Fruit fly (Drosophila melanogaster) Kc167 (cell line): ENCODE results near the gene Vha16-5.

Source experiments
- Myc ChIP-seq: fragments of >200 bp; optimal IDR thresholded peaks from 2 replicates; lab custom pipeline; 2017; ENCODE audit warnings: missing external identifiers
- Sin3A ChIP-seq: fragments of >200 bp; optimal IDR thresholded peaks from 2 replicates; lab custom pipeline; 2018; ENCODE audit warnings: missing external identifiers
- h ChIP-seq: fragments of >200 bp; optimal IDR thresholded peaks from 3 replicates; lab custom pipeline; 2018; ENCODE audit warnings: missing external identifiers
- insv ChIP-seq: fragments of >200 bp; optimal IDR thresholded peaks from 3 replicates; lab custom pipeline; 2018; ENCODE audit warnings: missing external identifiers
- psq ChIP-seq: fragments of >200 bp; optimal IDR thresholded peaks from 2 replicates; lab custom pipeline; 2017; ENCODE audit warnings: missing external identifiers
- ttk ChIP-seq: sonication (Bioruptor generic); optimal IDR thresholded peaks from 2 replicates; lab custom pipeline; 2017; ENCODE audit warnings: missing external identifiers

Vha16-5 gene

DNA sequence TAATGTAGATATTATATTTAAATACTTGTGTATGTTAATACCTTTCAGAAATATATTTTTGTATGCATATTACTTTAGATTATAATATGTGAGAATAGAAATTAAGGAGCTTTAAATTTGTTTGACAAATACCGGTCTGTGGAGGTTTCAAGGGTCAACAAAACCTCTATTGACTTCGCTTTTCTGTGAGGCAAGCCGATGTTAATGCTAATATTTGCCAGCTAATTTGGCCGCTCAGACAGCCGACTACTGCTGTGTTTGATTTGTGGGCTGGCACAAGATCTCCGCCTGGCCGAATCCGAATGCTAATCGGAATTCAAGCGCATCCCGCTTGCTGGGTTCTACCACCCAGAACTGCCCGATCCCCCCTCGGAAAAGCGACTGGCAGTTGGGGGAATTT lies 17.8 kb upstream of the Vha16-5 start:
- no peak for TF ChIP-seq Sin3A (lab: Kevin White, UChicago)
- TF ChIP-seq h = no peak
- TF ChIP-seq insv (lab: Kevin White, UChicago) = no peak
- TF ChIP-seq Myc (lab: Kevin White, UChicago) = no peak
- TF ChIP-seq psq = no peak

DNA sequence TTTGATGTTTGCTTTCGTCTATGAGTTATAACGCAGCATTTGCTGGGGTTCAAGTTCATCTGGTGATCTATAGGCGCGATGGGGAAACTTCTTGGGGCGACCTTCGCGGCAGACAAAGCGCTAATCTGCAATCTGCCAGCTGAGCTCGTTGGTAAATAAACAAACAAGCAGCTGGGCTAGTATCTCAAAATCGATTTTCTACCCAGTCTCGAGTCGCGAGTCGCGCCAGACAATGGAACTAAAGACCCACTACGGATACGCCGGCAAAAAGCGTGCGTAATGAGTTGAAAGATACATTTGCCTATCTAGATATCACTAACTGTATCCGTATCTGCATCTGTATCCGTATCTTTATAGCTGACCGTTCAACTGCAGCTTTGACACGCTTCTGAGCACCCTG lies 16.8 kb upstream of the Vha16-5 start:
- TF ChIP-seq h (no peak), Myc (lab: Kevin White, UChicago) (no peak), psq (no peak), Sin3A (lab: Kevin White, UChicago) (no peak), ttk (lab: Kevin White, UChicago) (no peak), insv (lab: Kevin White, UChicago) (no peak)

DNA sequence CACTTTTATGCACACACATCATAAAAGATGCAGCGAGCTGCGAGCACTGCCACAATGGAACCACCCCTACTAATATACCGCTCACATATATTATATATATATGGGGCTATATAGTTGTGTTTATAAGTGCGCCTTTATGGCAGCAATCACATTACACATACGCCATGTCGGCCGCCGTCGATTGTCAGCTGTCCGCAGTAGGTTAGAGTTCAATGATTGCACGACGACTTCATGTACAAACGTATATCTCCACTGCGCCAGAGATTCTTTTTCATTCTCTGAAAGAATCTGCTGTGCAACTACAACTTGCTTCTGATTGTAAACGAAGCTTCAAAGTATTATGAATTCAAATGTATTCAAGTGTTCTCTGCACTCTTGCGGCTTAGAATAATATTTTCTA lies 15.8 kb upstream of the Vha16-5 start:
- TF ChIP-seq ttk (lab: Kevin White, UChicago) = no peak

DNA sequence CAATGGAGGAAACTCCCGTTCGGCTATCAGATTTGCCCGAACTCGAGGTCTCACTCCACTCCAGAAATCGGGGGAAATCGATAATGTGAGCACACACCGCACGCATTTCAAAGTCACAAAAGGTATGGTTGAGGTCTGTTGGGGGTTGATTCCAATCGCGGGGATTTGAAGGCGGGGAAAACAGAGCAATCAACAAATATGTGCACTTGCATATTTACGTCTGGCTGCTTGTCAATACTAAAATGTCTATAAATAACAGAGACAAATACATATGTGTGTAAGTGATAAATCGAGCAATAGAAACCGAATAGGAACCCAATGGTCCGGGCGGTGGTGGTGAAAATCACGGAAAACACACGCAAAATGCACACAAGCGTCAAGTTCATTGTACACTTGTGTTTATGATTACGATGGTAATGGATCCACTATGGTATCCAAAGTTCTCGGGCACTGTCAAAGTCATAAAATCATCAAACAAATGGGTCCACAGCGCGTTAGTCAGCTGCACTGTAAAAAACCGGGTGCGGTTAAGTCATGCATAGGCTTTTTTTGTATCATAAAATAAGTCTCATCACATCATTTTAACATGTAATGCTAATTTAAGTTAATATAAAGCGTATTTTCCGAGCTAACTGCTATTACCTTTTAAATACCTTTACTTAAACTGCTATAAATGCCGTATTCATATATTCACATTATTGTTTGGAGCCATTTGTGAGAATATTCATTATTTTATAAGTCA lies 15.2 kb upstream of the Vha16-5 start:
- TF ChIP-seq h (no peak), insv (lab: Kevin White, UChicago) (no peak), Sin3A (lab: Kevin White, UChicago) (no peak), psq (no peak), Myc (lab: Kevin White, UChicago) (no peak), ttk (lab: Kevin White, UChicago) (no peak)

DNA sequence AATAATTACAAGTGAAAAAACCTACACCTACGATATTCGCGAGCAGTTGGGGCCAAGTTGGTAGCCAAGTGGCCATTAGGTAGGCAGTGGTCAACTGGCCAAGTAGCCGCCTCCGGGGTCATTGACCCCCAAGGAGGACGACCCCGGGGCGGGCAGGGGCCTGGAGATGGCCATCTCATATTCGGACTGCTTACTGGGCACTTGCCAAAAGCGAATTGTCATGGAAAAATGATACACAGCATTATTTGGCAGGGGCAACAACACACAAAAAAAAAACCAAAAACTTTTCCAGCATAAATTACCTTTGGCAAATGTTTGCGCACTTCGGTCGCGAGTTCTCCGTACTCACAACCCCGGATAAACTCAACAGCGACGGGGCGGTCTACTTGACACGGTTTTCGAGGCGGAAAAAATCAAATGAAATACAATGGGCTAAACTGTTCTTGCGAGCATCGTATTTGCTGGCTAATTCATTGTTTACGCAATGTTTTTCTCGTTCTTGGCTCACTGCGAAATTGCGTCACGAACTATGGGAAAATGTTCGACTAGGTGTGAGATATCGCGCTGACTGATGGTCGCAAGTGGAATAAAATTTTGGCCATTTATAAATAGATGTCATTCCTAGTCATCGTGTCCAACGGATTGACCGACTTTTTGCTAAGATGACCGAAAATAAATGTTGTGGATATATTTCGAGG lies 14.2 kb upstream of the Vha16-5 start:
- TF ChIP-seq Myc (lab: Kevin White, UChicago) (no peak), h (no peak), insv (lab: Kevin White, UChicago) (no peak), psq (no peak), Sin3A (lab: Kevin White, UChicago) (no peak), ttk (lab: Kevin White, UChicago) (no peak)

DNA sequence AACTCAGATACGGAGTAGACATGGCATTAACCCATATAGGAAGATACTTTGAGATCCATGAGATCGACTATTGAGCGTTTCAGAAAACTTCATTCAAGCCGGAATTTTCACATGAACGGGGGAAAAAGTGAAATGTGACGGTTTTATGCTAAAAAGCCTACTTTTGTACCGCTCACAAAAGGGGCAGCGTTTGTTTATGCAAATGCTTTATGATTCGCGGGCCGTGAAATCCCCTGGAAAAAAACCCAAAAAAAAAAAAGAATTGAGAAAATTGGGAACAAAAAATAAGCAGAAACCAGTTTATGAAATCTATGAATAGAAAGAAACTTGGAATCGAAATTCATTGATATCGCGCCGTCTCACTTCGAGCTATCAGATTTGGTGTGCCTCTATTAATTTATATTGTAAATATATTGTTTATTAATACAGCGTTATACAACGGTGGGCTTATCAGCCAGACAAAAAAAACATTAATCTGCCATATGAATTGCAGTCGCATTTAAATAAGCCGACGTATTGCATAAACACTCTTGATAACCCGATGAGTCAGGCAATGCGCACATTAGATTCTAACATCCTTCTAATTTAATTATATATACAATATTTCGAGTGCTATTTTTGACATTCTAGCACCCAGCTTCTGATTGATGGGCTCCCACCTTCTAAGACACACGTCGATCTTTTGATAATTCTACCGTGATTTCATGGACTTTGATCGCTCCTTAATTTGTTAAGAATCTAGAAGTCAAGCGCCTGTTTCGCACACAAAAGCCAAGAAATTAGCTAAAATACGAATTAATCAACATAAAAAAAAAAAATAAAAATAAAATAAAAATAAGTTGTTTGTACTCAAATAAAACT lies 13.0 kb upstream of the Vha16-5 start:
- TF ChIP-seq h (no peak), Myc (lab: Kevin White, UChicago) (no peak), Sin3A (lab: Kevin White, UChicago) (no peak), psq (no peak)

DNA sequence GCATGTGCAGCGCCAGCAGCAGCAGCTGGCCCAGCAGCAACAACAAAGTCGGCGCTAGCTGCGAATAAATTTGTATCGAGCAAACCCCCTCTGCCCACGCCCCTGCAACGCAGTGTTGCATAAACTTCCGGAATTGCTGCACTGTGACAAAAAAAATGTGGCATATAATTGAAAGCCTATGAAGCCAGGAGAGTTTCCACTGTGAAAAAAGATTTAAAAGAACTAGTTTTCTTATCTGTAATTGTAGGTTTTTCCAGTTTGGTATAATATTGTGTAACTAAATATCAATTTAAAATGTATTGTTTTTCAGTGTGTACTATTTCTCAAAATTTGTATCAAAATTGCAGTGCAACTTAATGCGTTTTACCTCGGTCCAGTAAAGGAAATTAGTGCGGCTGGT lies 11.4 kb upstream of the Vha16-5 start:
- TF ChIP-seq Myc (lab: Kevin White, UChicago) = no peak
- no peak for TF ChIP-seq Sin3A (lab: Kevin White, UChicago)
- no peak for TF ChIP-seq h

DNA sequence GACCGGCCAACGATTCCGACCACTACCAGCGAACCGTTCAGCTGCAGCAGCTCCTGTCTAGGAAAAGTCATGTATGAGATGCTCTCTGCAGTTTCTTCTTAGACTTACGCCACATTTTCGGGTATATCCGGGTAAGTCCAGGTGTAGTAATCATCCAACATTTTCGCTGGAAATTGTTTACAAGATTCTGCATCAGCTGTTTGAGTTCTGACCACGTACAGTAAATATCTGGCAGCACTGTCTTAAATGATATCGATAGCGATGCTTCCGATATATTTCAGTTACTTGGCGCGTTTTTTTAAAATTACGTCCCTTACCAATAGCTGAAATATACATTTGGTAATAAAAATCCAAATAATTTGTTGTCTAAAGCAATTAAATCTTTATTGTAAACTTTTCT lies 6.9 kb upstream of the Vha16-5 start, which contains the start of gene CG6729:
Gene CG6729 (minus strand): TSS at position 222 of the 400 bp plus-strand sequence.
- TF ChIP-seq psq (no peak), Myc (lab: Kevin White, UChicago) (no peak), insv (lab: Kevin White, UChicago) (no peak), ttk (lab: Kevin White, UChicago) (no peak), Sin3A (lab: Kevin White, UChicago) (no peak), h (no peak)

DNA sequence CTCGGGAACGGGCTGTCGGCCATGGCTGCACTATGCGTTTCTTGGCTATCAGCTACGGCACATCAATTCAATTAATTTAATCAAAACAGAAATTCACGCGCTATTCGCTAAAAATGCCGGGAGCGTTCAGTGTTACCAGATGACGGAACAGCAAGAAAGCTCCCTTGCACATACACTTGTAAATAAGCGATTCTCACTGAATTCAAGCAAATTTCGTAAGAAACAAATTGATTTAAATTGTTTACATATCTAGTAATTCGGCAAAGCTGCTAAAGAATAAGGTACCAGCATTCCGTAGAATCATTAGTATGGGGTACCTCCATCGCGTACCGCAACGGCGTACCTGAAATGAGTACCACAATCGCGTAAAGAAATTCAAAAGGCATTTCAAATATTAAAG lies 920 bp downstream of the Vha16-5 start, which contains the start of gene Nup107:
Gene Nup107 (minus strand): TSS at position 149 of the 400 bp plus-strand sequence.
- no peak for TF ChIP-seq psq

DNA sequence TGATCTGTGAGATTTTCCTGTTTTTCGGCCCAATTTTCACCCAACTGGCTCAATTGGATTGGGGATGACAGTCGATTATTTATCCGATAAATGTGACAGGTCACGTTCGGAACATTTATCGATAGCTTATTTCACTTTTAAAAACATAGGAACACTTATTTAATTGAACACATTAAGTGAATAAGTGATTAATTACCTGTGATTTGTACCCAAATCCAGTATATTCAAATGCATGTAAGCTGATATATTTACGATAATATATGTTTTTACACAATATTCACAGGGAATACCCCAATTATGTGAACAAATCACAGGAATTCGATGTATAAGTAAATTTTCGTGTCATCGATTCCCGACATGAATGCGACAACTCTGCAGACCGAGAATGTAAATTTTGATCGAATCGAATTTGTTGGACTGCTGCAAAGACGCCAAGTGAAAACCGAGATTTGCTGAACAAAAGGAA lies 4.5 kb downstream of the Vha16-5 start, which contains the start of the genes EMC3 and Dpy-30L1:
Gene EMC3 (minus strand): TSS at position 81 of the 466 bp plus-strand sequence.
Gene Dpy-30L1 (plus strand): TSS at position 311 of the 466 bp plus-strand sequence.
- TF ChIP-seq psq (no peak), insv (lab: Kevin White, UChicago) (no peak), h (no peak), ttk (lab: Kevin White, UChicago) (no peak), Myc (lab: Kevin White, UChicago) (no peak), Sin3A (lab: Kevin White, UChicago) (no peak)

DNA sequence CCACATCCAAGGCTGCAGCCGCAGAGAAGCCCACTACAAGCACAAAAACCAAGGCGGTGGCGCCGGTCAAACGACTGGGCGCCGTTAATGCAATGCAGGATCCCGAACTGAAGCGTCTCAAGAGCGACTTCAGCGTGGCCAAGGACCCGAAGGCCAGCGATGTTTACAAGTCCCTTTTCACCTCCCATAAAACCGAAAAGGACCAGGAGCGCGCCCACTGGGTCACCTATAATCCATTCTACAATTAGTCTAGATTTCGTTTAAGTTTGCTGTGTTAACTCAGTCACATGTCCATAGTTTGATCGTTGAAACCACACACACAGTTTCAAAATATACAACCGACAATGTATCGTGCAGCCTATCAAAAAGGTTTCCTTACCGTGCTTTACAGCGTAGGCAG lies 6.9 kb downstream of the Vha16-5 start, which contains the start of gene CG17118:
Gene CG17118 (plus strand): TSS at position 301 of the 400 bp plus-strand sequence.
- no peak for TF ChIP-seq psq
- TF ChIP-seq insv (lab: Kevin White, UChicago) = no peak
- TF ChIP-seq Sin3A (lab: Kevin White, UChicago) = no peak
- TF ChIP-seq ttk (lab: Kevin White, UChicago) = no peak
- TF ChIP-seq Myc (lab: Kevin White, UChicago) = no peak
- no peak for TF ChIP-seq h

DNA sequence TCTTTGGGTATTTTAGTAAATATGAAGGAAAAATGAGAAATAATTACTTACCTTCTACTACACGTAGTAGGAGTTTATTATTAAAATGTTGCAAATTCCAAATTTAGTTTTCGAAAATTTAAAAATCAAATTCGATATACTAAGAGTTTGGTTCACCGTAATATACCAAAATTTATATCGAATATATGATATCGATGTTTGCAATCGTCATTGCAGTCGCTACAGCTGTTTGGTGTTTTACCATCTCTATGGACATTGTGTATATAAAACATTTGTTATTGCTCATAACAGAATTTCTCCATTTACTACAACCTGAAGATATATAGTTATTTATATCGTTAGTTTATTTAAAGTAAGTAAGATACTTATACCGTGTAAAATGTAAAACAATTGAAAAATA lies 8.1 kb downstream of the Vha16-5 start, which contains the start of gene CG6443:
Gene CG6443 (plus strand): TSS at position 228 of the 400 bp plus-strand sequence.
- TF ChIP-seq insv (lab: Kevin White, UChicago) = no peak
- TF ChIP-seq ttk (lab: Kevin White, UChicago) = no peak
